Worm (Caenorhabditis elegans) whole organism, late embryonic: ENCODE results near the gene C16D2.3.

Source experiments
- C08G9.2 ChIP-seq: sonication (generic microtip); optimal IDR thresholded peaks from 2 replicates; lab custom pipeline; 2016; ENCODE audit warnings: mild to moderate bottlenecking, missing genetic modification characterization, moderate library complexity, missing compliant biosample characterization
- ahr-1 ChIP-seq: sonication (generic microtip); optimal IDR thresholded peaks from 2 replicates; lab custom pipeline; 2016; ENCODE audit warnings: missing genetic modification characterization, missing compliant biosample characterization
- lin-11 ChIP-seq: fragments of 200-800 bp; sonication (Bioruptor generic); optimal IDR thresholded peaks from 2 replicates; lab custom pipeline; 2018; ENCODE audit warnings: mild to moderate bottlenecking, missing genetic modification characterization, missing compliant biosample characterization
- npax-4 ChIP-seq: sonication (generic microtip); optimal IDR thresholded peaks from 2 replicates; lab custom pipeline; 2016; ENCODE audit warnings: missing genetic modification characterization, missing compliant biosample characterization
- tbx-7 ChIP-seq: sonication (generic microtip); optimal IDR thresholded peaks from 2 replicates; lab custom pipeline; 2016; ENCODE audit warnings: missing genotype, missing genetic modification characterization, missing compliant biosample characterization
- unc-55 ChIP-seq: sonication (generic microtip); optimal IDR thresholded peaks from 2 replicates; lab custom pipeline; 2017; ENCODE audit warnings: missing biosample characterization, missing genetic modification reagents, missing genetic modification characterization
- ztf-16 ChIP-seq: sonication (generic microtip); optimal IDR thresholded peaks from 2 replicates; lab custom pipeline; 2017; ENCODE audit warnings: missing genetic modification characterization, missing compliant biosample characterization

DNA sequence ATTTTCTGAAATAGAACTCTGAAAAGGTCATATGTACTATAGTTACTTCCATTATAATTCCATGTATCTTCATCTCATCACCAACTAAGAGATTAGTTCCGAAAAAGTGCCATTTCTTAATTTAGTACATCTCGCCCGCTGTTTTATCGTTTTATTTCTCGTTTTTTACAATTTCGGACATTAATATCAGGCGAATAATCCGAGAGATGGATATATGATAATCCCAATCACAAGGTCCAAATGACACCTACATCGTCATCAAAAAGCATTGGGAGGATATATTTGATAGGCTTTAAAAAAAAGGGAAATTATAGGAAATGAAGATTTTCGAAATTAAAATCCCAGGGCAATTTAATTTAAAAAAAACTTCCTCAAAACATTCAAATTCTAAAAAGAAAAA is 17.6 kb upstream of the C16D2.3 start:
- TF ChIP-seq lin-11 (tag; lab: Kevin White, UChicago), result no peak
- TF ChIP-seq unc-55 (GFP tag; lab: Kevin White, UChicago), result no peak
- no peak for TF ChIP-seq ztf-16 (tag; lab: Kevin White, UChicago)
- TF ChIP-seq tbx-7 (tag; lab: Kevin White, UChicago), result no peak
- no peak for TF ChIP-seq C08G9.2 (tag; lab: Kevin White, UChicago)
- no peak for TF ChIP-seq ahr-1
- TF ChIP-seq npax-4 (tag; lab: Kevin White, UChicago), result no peak
